Worm (Caenorhabditis elegans): ENCODE data around the gene neg-1.

neg-1 gene

DNA sequence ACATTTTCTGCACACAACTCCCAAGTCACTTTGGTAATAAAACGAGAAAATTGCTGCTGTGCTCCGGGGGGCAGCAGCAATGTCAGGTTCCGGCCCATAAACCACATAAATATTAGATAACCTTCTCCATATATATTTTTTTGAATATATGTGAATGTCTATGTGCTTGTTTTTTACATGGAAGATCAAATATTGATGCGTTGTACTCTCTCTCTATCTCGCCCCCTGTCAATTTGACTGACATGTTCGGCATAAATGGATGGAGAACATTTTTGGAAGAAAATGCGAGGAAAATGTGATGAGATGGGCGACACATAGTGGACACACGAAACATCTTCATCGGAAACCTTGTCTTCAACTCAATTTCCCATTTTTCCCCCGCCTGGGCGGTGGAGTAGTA is 14.7 kb downstream of the neg-1 start:
- TF ChIP-seq sea-1 (GFP tag; conservative IDR thresholded peaks at IDR 0.05) (no peak), flt-1 (GFP tag; IDR thresholded peaks at IDR 0.05) (no peak), tbx-37 (GFP tag; conservative IDR thresholded peaks at IDR 0.05) (no peak)

DNA sequence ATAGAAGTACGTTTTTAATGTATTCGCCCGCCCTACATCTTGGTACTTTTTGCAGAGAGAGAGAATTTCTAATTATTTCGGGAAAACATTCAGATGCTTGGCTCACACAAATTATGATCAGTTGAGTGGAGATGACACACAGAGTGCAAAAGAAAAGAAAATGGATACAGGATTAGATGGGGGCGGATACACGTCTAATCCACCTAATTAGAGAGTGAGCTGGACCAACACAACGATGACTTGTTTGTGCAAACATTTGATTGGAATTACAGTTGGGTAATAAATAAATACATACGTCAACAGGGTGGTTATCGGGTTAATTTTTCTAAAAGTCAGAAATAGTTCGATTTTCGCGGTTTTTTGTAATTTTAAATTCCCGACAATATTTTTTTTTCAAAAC is 15.5 kb downstream of the neg-1 start:
- TF ChIP-seq ets-7 (tag; optimal IDR thresholded peaks at IDR 0.05), result no peak
- TF ChIP-seq hnd-1 (tag; optimal IDR thresholded peaks at IDR 0.05), result no peak
- no peak for TF ChIP-seq ama-1 (optimal IDR thresholded peaks at IDR 0.05)
- TF ChIP-seq scrt-1 (GFP tag; IDR thresholded peaks at IDR 0.05), result no peak
- no peak for TF ChIP-seq flt-1 (GFP tag; IDR thresholded peaks at IDR 0.05)
- TF ChIP-seq sea-1 (GFP tag; conservative IDR thresholded peaks at IDR 0.05), result no peak
- no peak for TF ChIP-seq ceh-36 (tag; optimal IDR thresholded peaks at IDR 0.05)
- TF ChIP-seq aly-1 (tag; optimal IDR thresholded peaks at IDR 0.05), result no peak

- TF ChIP-seq aly-1 (tag; optimal IDR thresholded peaks at IDR 0.05) (no peak), tbx-11 (GFP tag; IDR thresholded peaks at IDR 0.05) (no peak), tbx-37 (GFP tag; conservative IDR thresholded peaks at IDR 0.05) (no peak), B0310.2 (tag; optimal IDR thresholded peaks at IDR 0.05) (no peak), hmg-4 (GFP tag; optimal IDR thresholded peaks at IDR 0.05) (no peak)
These were observed 17.3 kb downstream of the neg-1 start for ce11 chrV:4357369-4357768.

- TF ChIP-seq hmg-4 (GFP tag; optimal IDR thresholded peaks at IDR 0.05) (no peak), tbx-11 (GFP tag; IDR thresholded peaks at IDR 0.05) (no peak), flt-1 (GFP tag; IDR thresholded peaks at IDR 0.05) (no peak)
These were observed 18.5 kb downstream of the neg-1 start for ce11 chrV:4356047-4356612.

DNA sequence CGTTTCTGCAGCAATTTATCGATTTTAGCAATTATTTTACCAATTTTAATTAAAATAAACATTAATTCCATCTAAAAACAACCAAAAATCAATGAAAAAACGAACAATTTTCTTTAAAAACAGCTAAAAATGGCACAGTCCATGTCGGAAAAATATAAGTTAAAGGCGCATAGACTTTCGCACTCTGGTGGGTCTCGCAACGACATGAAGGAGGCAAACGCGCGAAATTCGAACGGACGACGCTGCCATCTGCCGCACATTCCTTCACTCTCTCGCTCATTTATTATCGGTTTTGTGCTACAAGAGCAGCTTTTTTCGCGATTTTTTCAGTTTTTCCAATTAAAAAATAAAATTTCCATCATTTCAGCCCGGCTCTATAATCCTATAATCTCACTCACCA is 27.9 kb downstream of the neg-1 start, which contains the start of gene mcm-7:
mcm-7 (plus strand) TSS at position 368 of the 400 bp plus-strand sequence.
- no peak for TF ChIP-seq sea-1 (GFP tag; conservative IDR thresholded peaks at IDR 0.05)

DNA sequence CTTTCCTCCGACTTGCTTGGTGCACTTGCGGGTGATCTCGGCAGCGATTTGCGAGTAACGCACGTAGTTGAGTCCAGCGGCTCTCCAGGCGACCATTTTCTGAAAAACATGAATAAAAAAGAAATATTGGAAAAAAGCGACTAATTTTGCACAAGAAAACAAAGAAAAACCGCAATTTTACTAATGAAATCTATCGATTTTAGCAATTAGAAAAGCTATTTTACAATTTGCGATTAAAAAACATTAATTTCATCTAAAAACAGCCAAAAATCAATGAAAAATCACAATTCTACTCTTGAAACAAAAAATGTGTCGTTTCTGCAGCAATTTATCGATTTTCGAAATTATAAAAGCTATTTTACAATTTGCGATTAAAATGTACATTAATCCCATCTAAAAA is 28.3 kb downstream of the neg-1 start, which contains the start of gene hpo-18:
hpo-18 (minus strand) TSS at position 101 of the 400 bp plus-strand sequence.
- no peak for TF ChIP-seq flt-1 (GFP tag; IDR thresholded peaks at IDR 0.05)
- TF ChIP-seq hmbx-1 (tag; optimal IDR thresholded peaks at IDR 0.05), result no peak
- no peak for TF ChIP-seq tbx-37 (GFP tag; conservative IDR thresholded peaks at IDR 0.05)

DNA sequence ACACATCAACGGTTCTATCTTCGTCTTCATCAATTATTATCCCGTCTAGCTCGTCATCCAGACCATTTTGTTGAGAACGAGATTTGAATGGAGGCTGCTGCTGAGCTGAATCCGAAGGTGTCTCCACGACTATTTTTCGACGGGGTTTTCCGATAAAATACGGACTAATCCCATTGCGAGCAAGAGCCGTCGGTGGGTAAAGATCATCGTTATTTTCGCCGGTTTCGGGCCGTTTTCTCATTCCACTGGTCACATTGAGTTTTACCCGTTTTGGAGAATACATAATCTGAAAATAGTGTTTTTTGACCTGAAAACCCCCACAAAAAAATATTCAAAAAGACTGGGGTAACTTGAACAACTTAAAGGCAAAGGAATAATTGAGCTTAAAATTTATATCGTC is 29.0 kb downstream of the neg-1 start, which contains the start of gene figl-1:
figl-1 (minus strand) TSS at position 286 of the 400 bp plus-strand sequence.
- no peak for TF ChIP-seq hmbx-1 (tag; optimal IDR thresholded peaks at IDR 0.05)

DNA sequence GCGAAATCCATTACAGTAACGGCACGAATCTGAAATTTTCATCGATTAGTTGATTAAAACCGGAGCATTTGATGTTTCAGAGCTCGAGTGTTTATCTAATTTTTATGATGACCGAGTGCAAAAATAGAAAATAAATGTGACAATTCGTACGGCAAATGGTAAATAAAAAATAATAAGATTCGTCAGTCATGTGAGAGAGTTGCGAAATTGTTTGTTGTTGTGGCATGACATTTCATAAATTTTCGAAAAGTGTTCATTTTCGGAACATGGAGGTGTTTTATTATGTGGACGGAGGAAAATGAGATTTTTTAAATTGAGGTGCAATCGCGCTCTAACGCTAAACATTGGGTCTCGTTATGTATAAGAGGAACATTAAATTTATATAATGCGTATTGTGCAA is 32.9 kb downstream of the neg-1 start:
- TF ChIP-seq F13C5.2 (tag; optimal IDR thresholded peaks at IDR 0.05), result no peak
- no peak for TF ChIP-seq hmg-4 (GFP tag; optimal IDR thresholded peaks at IDR 0.05)
- TF ChIP-seq ceh-13 (GFP tag; optimal IDR thresholded peaks at IDR 0.05), result no peak
- no peak for TF ChIP-seq sea-1 (GFP tag; conservative IDR thresholded peaks at IDR 0.05)
- TF ChIP-seq hnd-1 (tag; optimal IDR thresholded peaks at IDR 0.05), result no peak
- no peak for TF ChIP-seq tbx-37 (GFP tag; conservative IDR thresholded peaks at IDR 0.05)
- no peak for TF ChIP-seq ama-1 (optimal IDR thresholded peaks at IDR 0.05)
- TF ChIP-seq ceh-36 (tag; optimal IDR thresholded peaks at IDR 0.05), result no peak
- no peak for TF ChIP-seq pes-1 (GFP tag; IDR thresholded peaks at IDR 0.05)
- TF ChIP-seq tra-4 (tag; optimal IDR thresholded peaks at IDR 0.05), result no peak

- no peak for TF ChIP-seq ceh-13 (GFP tag; optimal IDR thresholded peaks at IDR 0.05)
- TF ChIP-seq scrt-1 (GFP tag; IDR thresholded peaks at IDR 0.05), result no peak
- TF ChIP-seq hmbx-1 (tag; optimal IDR thresholded peaks at IDR 0.05), result no peak
- no peak for TF ChIP-seq F13C5.2 (tag; optimal IDR thresholded peaks at IDR 0.05)
- no peak for TF ChIP-seq B0310.2 (tag; optimal IDR thresholded peaks at IDR 0.05)
- TF ChIP-seq aly-1 (tag; optimal IDR thresholded peaks at IDR 0.05), result no peak
- no peak for TF ChIP-seq sea-1 (GFP tag; conservative IDR thresholded peaks at IDR 0.05)
- no peak for TF ChIP-seq hnd-1 (tag; optimal IDR thresholded peaks at IDR 0.05)
- TF ChIP-seq ama-1 (optimal IDR thresholded peaks at IDR 0.05), result no peak
- no peak for TF ChIP-seq ceh-36 (tag; optimal IDR thresholded peaks at IDR 0.05)
- no peak for TF ChIP-seq hmg-4 (GFP tag; optimal IDR thresholded peaks at IDR 0.05)
- TF ChIP-seq flt-1 (GFP tag; IDR thresholded peaks at IDR 0.05), result no peak
These were observed 33.5 kb downstream of the neg-1 start, which contains the start of gene glrx-3 for ce11 chrV:4341208-4341607. TSS of gene glrx-3 (minus strand) at chrV:4341308.

DNA sequence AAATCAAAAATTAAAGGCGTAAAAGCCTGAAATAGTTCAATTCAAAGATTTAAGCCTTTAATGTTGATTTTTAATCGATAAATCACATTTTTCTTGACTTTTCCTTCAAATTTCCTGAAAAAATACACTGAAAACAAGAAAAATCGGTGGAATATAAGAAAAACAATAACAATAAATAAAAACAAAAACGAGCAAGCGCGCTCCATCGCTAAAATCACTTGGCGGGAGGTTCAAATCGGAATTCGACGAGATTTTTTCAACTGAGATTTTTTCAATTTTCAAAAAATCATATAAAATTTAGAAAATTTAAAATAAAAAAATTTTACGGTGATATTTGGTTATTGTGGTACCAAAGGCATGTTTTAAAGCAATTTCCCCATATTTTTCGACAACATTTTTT is 35.2 kb downstream of the neg-1 start:
- TF ChIP-seq ceh-36 (tag; optimal IDR thresholded peaks at IDR 0.05), result no peak
- TF ChIP-seq B0310.2 (tag; optimal IDR thresholded peaks at IDR 0.05), result no peak
- TF ChIP-seq ama-1 (optimal IDR thresholded peaks at IDR 0.05), result no peak
- no peak for TF ChIP-seq tbx-37 (GFP tag; conservative IDR thresholded peaks at IDR 0.05)
- TF ChIP-seq pes-1 (GFP tag; IDR thresholded peaks at IDR 0.05), result no peak
- no peak for TF ChIP-seq hmg-4 (GFP tag; optimal IDR thresholded peaks at IDR 0.05)
- no peak for TF ChIP-seq tbx-11 (GFP tag; IDR thresholded peaks at IDR 0.05)
- no peak for TF ChIP-seq ets-7 (tag; optimal IDR thresholded peaks at IDR 0.05)
- no peak for TF ChIP-seq ceh-13 (GFP tag; optimal IDR thresholded peaks at IDR 0.05)
- no peak for TF ChIP-seq tra-4 (tag; optimal IDR thresholded peaks at IDR 0.05)
- TF ChIP-seq F13C5.2 (tag; optimal IDR thresholded peaks at IDR 0.05), result no peak
- TF ChIP-seq aly-1 (tag; optimal IDR thresholded peaks at IDR 0.05), result no peak
- no peak for TF ChIP-seq hmbx-1 (tag; optimal IDR thresholded peaks at IDR 0.05)
- TF ChIP-seq hnd-1 (tag; optimal IDR thresholded peaks at IDR 0.05), result no peak
- no peak for TF ChIP-seq scrt-1 (GFP tag; IDR thresholded peaks at IDR 0.05)
- TF ChIP-seq sea-1 (GFP tag; conservative IDR thresholded peaks at IDR 0.05), result no peak
- TF ChIP-seq flt-1 (GFP tag; IDR thresholded peaks at IDR 0.05), result no peak

All from whole organism, early embryonic.